Fruit fly (Drosophila melanogaster) whole organism, wandering third instar larva: ENCODE measurements around the gene CG12539.

ENCODE experiments used
- dmrt93B ChIP-seq: fragments of 200-800 bp; sonication (Bioruptor generic); optimal IDR thresholded peaks from 2 replicates; lab custom pipeline; 2018; ENCODE audit warnings: missing biosample characterization, mild to moderate bottlenecking, missing genetic modification characterization
- pan ChIP-seq: fragments of >200 bp; optimal IDR thresholded peaks from 2 replicates; lab custom pipeline; 2017

dm6 chrX:14871028-14871427 lies 26.5 kb upstream of the CG12539 start, which contains the start of gene CG9518:
- TF ChIP-seq dmrt93B (GFP tag; lab: Kevin White, UChicago) (no peak), pan (lab: Kevin White, UChicago) (no peak)
